Fruit fly (Drosophila melanogaster) whole organism, embryonic: ENCODE data around the gene CG43322.

Experiments
- Adf1 ChIP-seq: fragments of 200-800 bp; sonication (Bioruptor generic); IDR thresholded peaks from 2 replicates; pipeline ENCODE4 v1.3.6; 2022; ENCODE audit warnings: missing biosample characterization, missing genetic modification characterization
- Aef1 ChIP-seq: fragments of 200-800 bp; sonication (Bioruptor generic); IDR thresholded peaks from 3 replicates; pipeline ENCODE4 v1.3.6; 2022; ENCODE audit warnings: missing biosample characterization, missing genetic modification characterization
- Antp ChIP-seq: fragments of 200-800 bp; sonication (Bioruptor generic); optimal IDR thresholded peaks from 3 replicates; lab custom pipeline; 2016; ENCODE audit warnings: missing biosample characterization, missing genetic modification characterization
- BEAF-32 ChIP-seq: fragments of 200-800 bp; sonication (Bioruptor generic); optimal IDR thresholded peaks from 3 replicates; lab custom pipeline; 2017; ENCODE audit warnings: missing biosample characterization, missing genetic modification characterization, mild to moderate bottlenecking, moderate library complexity, missing genetic modification reagents
- Bgb ChIP-seq: fragments of 200-800 bp; sonication (Bioruptor generic); IDR thresholded peaks from 2 replicates; pipeline ENCODE4 v1.3.6; 2022; ENCODE audit warnings: missing biosample characterization, missing genetic modification characterization; ENCODE audit not compliant: partially characterized antibody
- CG10654 ChIP-seq: fragments of 200-800 bp; sonication (Bioruptor generic); optimal IDR thresholded peaks from 2 replicates; lab custom pipeline; 2016; ENCODE audit warnings: missing biosample characterization, missing genetic modification characterization
- CG13624 ChIP-seq: fragments of 200-800 bp; sonication (Bioruptor generic); optimal IDR thresholded peaks from 2 replicates; lab custom pipeline; 2016; ENCODE audit warnings: missing biosample characterization, missing genetic modification characterization
- CG14050 ChIP-seq: fragments of 200-800 bp; sonication (Bioruptor generic); IDR thresholded peaks from 3 replicates; pipeline ENCODE4 v1.3.6; 2022; ENCODE audit warnings: missing biosample characterization, missing genetic modification characterization
- CG14965 ChIP-seq: fragments of 200-800 bp; sonication (Bioruptor generic); optimal IDR thresholded peaks from 2 replicates; lab custom pipeline; 2016; ENCODE audit warnings: missing biosample characterization, missing genetic modification characterization, borderline replicate concordance
- CG15479 ChIP-seq: fragments of 200-800 bp; sonication (Bioruptor generic); optimal IDR thresholded peaks from 3 replicates; lab custom pipeline; 2019; ENCODE audit warnings: missing biosample characterization, mild to moderate bottlenecking, missing genetic modification characterization, moderate library complexity
- CG15514 ChIP-seq: fragments of 200-800 bp; sonication (Bioruptor generic); optimal IDR thresholded peaks from 3 replicates; lab custom pipeline; 2017; ENCODE audit warnings: missing biosample characterization, missing genetic modification characterization, mild to moderate bottlenecking, moderate library complexity, missing genetic modification reagents
- CG18476 ChIP-seq: fragments of 200-800 bp; sonication (Bioruptor generic); optimal IDR thresholded peaks from 2 replicates; lab custom pipeline; 2016; ENCODE audit warnings: missing biosample characterization, mild to moderate bottlenecking, missing genetic modification characterization
- CG2129 ChIP-seq: fragments of 200-800 bp; sonication (Bioruptor generic); IDR thresholded peaks from 2 replicates; pipeline ENCODE4 v1.3.6; 2022; ENCODE audit warnings: missing biosample characterization, missing genetic modification characterization; ENCODE audit not compliant: partially characterized antibody
- CG2712 ChIP-seq: fragments of 200-800 bp; optimal IDR thresholded peaks from 3 replicates; lab custom pipeline; 2019; ENCODE audit warnings: missing biosample characterization, mild to moderate bottlenecking, missing genetic modification characterization, moderate library complexity
- CG30403 ChIP-seq: fragments of 200-800 bp; sonication (Bioruptor generic); optimal IDR thresholded peaks from 3 replicates; lab custom pipeline; 2016; ENCODE audit warnings: missing biosample characterization, missing genetic modification characterization
- CG34224 ChIP-seq: fragments of 200-800 bp; sonication (Bioruptor generic); IDR thresholded peaks from 3 replicates; pipeline ENCODE4 v1.3.6; 2022; ENCODE audit warnings: missing biosample characterization, missing genetic modification characterization; ENCODE audit not compliant: partially characterized antibody
- CG3995 ChIP-seq: fragments of 200-800 bp; sonication (Bioruptor generic); optimal IDR thresholded peaks from 3 replicates; lab custom pipeline; 2016; ENCODE audit warnings: missing biosample characterization, missing genetic modification characterization
- CG42726 ChIP-seq: fragments of 200-800 bp; sonication (Bioruptor generic); IDR thresholded peaks from 2 replicates; pipeline ENCODE4 v1.3.6; 2022; ENCODE audit warnings: missing biosample characterization, missing genetic modification characterization; ENCODE audit not compliant: partially characterized antibody
- CG4360 ChIP-seq: fragments of 200-800 bp; sonication (Bioruptor generic); IDR thresholded peaks from 2 replicates; pipeline ENCODE4 v1.3.6; 2022; ENCODE audit warnings: missing biosample characterization, missing genetic modification characterization
- CG4617 ChIP-seq: fragments of 200-800 bp; sonication (Bioruptor generic); optimal IDR thresholded peaks from 3 replicates; lab custom pipeline; 2016; ENCODE audit warnings: missing biosample characterization, missing genetic modification characterization, borderline replicate concordance
- Dad ChIP-seq: fragments of 200-800 bp; sonication (Bioruptor generic); optimal IDR thresholded peaks from 3 replicates; lab custom pipeline; 2016; ENCODE audit warnings: missing biosample characterization, missing genetic modification characterization
- Hsf ChIP-seq: fragments of 200-800 bp; sonication (Bioruptor generic); optimal IDR thresholded peaks from 3 replicates; lab custom pipeline; 2016; ENCODE audit warnings: missing biosample characterization, missing genetic modification characterization
- Mad ChIP-seq: fragments of 200-800 bp; sonication (Bioruptor generic); optimal IDR thresholded peaks from 2 replicates; lab custom pipeline; 2016; ENCODE audit warnings: missing biosample characterization, missing genetic modification characterization
- Opbp ChIP-seq: fragments of 200-800 bp; sonication (Bioruptor generic); IDR thresholded peaks from 3 replicates; pipeline ENCODE4 v1.3.6; 2022; ENCODE audit warnings: missing biosample characterization, missing genetic modification characterization; ENCODE audit not compliant: partially characterized antibody
- Ptx1 ChIP-seq: fragments of 200-800 bp; sonication (Bioruptor generic); IDR thresholded peaks from 2 replicates; pipeline ENCODE4 v1.3.6; 2022; ENCODE audit warnings: missing biosample characterization, missing genetic modification characterization
- Scr ChIP-seq: fragments of 200-800 bp; sonication (Bioruptor generic); IDR thresholded peaks from 2 replicates; pipeline ENCODE4 v1.3.6; 2022; ENCODE audit warnings: missing biosample characterization, missing genetic modification characterization; ENCODE audit not compliant: partially characterized antibody
- Sox100B ChIP-seq: fragments of 200-800 bp; sonication (Bioruptor generic); optimal IDR thresholded peaks from 3 replicates; lab custom pipeline; 2018; ENCODE audit warnings: missing biosample characterization, mild to moderate bottlenecking, missing genetic modification characterization
- Vsx1 ChIP-seq: fragments of 200-800 bp; sonication (Bioruptor generic); optimal IDR thresholded peaks from 2 replicates; lab custom pipeline; 2017; ENCODE audit warnings: missing biosample characterization, mild to moderate bottlenecking, missing genetic modification characterization, missing genetic modification reagents
- aop ChIP-seq: fragments of 200-800 bp; sonication (Bioruptor generic); IDR thresholded peaks from 2 replicates; pipeline ENCODE4 v1.3.6; 2022; ENCODE audit warnings: missing biosample characterization, missing genetic modification characterization
- dpn ChIP-seq, 2 experiments: fragments of 200-800 bp; sonication (Bioruptor generic); optimal IDR thresholded peaks; 3 replicates each; lab custom pipeline; 2016; ENCODE audit warnings: missing biosample characterization in 2 of 2, missing genetic modification characterization in 2 of 2
- ems ChIP-seq: fragments of 200-800 bp; sonication (Bioruptor generic); optimal IDR thresholded peaks from 3 replicates; lab custom pipeline; 2016; ENCODE audit warnings: missing biosample characterization, missing genetic modification characterization
- fru ChIP-seq: fragments of >200 bp; optimal IDR thresholded peaks from 2 replicates; lab custom pipeline; 2017
- fu2 ChIP-seq: fragments of 200-800 bp; sonication (Bioruptor generic); optimal IDR thresholded peaks from 2 replicates; lab custom pipeline; 2016; ENCODE audit warnings: missing biosample characterization, missing genetic modification characterization
- gfzf ChIP-seq: fragments of 200-800 bp; sonication (Bioruptor generic); optimal IDR thresholded peaks from 2 replicates; lab custom pipeline; 2016; ENCODE audit warnings: missing biosample characterization, mild to moderate bottlenecking, missing genetic modification characterization, moderate library complexity
- lab ChIP-seq: fragments of 200-800 bp; sonication (Bioruptor generic); optimal IDR thresholded peaks from 3 replicates; lab custom pipeline; 2017; ENCODE audit warnings: missing biosample characterization, missing genetic modification characterization, mild to moderate bottlenecking, moderate library complexity, missing genetic modification reagents
- lov ChIP-seq, 2 experiments: fragments of 200-800 bp in 1 of 2; fragments of >200 bp in 1 of 2; sonication (Bioruptor generic) in 1 of 2; IDR thresholded peaks in 1 of 2; optimal IDR thresholded peaks in 1 of 2; 2 replicates in 1 of 2; 3 replicates in 1 of 2; pipeline versions ENCODE4 v1.3.6 to Lab custom; 2017 to 2022; ENCODE audit warnings: missing biosample characterization in 1 of 2, missing genetic modification characterization in 1 of 2
- nerfin-2 ChIP-seq: fragments of 200-800 bp; sonication (Bioruptor generic); IDR thresholded peaks from 2 replicates; pipeline ENCODE4 v1.3.6; 2022; ENCODE audit warnings: missing biosample characterization, missing genetic modification characterization; ENCODE audit not compliant: partially characterized antibody
- nmo ChIP-seq: fragments of 200-800 bp; sonication (Bioruptor generic); optimal IDR thresholded peaks from 2 replicates; lab custom pipeline; 2018; ENCODE audit warnings: missing biosample characterization, mild to moderate bottlenecking, missing genetic modification characterization, moderate library complexity
- otp ChIP-seq: fragments of 200-800 bp; sonication (Bioruptor generic); IDR thresholded peaks from 3 replicates; pipeline ENCODE4, ENCODE4 v1.3.6; 2022; ENCODE audit warnings: missing biosample characterization, missing genetic modification characterization
- pita ChIP-seq: fragments of 200-800 bp; sonication (Bioruptor generic); optimal IDR thresholded peaks from 2 replicates; lab custom pipeline; 2017; ENCODE audit warnings: missing biosample characterization, mild to moderate bottlenecking, missing genetic modification characterization
- pzg ChIP-seq: fragments of 200-800 bp; sonication (Bioruptor generic); optimal IDR thresholded peaks from 3 replicates; lab custom pipeline; 2018; ENCODE audit warnings: missing biosample characterization, mild to moderate bottlenecking, missing genetic modification characterization, moderate library complexity
- sens ChIP-seq: fragments of 200-800 bp; sonication (Bioruptor generic); peaks from one replicate; lab custom pipeline; 2016; ENCODE audit warnings: missing biosample characterization, missing genetic modification characterization
- sna ChIP-seq: fragments of 200-800 bp; sonication (Bioruptor generic); IDR thresholded peaks from 2 replicates; pipeline ENCODE4 v1.3.6; 2022; ENCODE audit warnings: missing biosample characterization, missing genetic modification characterization; ENCODE audit not compliant: partially characterized antibody
- trem ChIP-seq: fragments of 200-800 bp; optimal IDR thresholded peaks from 3 replicates; lab custom pipeline; 2019; ENCODE audit warnings: missing biosample characterization, mild to moderate bottlenecking, missing genetic modification characterization, moderate library complexity
- usp ChIP-seq: fragments of >200 bp; optimal IDR thresholded peaks from 2 replicates; lab custom pipeline; 2017; ENCODE audit warnings: missing biosample characterization, missing genetic modification characterization
- yki ChIP-seq: fragments of >200 bp; optimal IDR thresholded peaks from 3 replicates; lab custom pipeline; 2018
- zen ChIP-seq: fragments of 200-800 bp; sonication (Bioruptor generic); optimal IDR thresholded peaks from 3 replicates; lab custom pipeline; 2018; ENCODE audit warnings: missing biosample characterization, mild to moderate bottlenecking, missing genetic modification characterization, moderate library complexity

The CG43322 gene

DNA sequence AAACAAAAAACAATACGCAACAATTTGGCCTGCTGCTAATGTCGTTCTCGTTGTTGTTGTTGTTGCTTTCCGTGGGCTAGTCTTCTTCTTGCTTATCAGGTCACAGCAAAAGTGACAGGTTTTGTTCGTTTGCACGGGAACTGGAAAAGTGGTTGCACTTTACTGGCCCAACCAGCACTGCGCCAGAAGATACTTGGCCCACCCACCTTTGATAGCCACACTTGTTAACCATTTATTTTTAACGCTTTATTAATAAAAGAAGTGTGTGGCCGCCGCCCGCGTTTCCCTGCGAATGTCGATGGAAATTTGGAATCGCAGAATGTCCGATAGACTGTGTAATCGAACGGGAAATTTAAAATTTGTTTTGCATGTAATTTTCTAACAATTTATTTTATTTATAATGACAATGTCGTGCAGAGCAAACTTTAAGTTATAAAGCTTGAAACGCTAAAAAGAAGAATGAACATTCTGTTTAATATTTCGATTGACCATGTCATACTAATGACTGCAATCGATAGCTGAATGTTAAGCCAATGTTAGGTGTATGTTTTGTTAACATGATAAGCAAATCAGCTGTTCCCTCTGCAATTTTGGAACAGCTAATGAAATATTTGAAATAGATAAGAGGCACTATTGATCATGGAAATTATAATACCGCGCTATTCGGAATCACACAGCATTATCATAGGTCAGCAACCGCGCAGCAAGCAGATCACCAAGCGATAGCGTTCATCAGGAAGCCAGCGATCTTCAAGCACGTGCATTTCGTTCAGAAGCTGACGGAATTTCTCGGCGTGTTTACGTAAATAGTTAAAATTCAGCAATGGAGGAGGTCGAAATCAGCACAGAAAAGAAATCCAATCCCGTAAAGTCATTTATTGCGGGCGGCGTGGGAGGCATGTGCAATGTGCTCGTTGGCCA is 14.1 kb downstream of the CG43322 start, which contains the start of the genes CG31908 and MME1 (continued):
- TF ChIP-seq CG18476 (GFP tag; lab: Kevin White, UChicago) (peak; percentile 30), Adf1 (GFP tag; lab: Robert Waterston, UW) (no peak), CG15479 (GFP tag; lab: Kevin White, UChicago) (no peak), Hsf (GFP tag; lab: Kevin White, UChicago) (no peak), dpn (GFP tag; optimal IDR thresholded peaks at IDR 0.05; lab: Kevin White, UChicago) (peak; percentile 31 to 41), CG2712 (tag; lab: Kevin White, UChicago) (peak; percentile 29), pzg (GFP tag; lab: Kevin White, UChicago) (peak; percentile 56), CG4360 (peak; percentile 99), Ptx1 (GFP tag; lab: Robert Waterston, UW) (no peak), CG10654 (GFP tag; lab: Kevin White, UChicago) (no peak), Dad (GFP tag; lab: Kevin White, UChicago) (peak; percentile 6), Aef1 (GFP tag; lab: Robert Waterston, UW) (peak; percentile 20; the same call in 1 of the 3 replicates), CG2129 (GFP tag; lab: Robert Waterston, UW) (0 out of 2 replicates have a peak, but pooled peaks have one; percentile 34), usp (GFP tag; lab: Kevin White, UChicago) (no peak), Opbp (GFP tag; lab: Robert Waterston, UW) (peak; percentile 43; the same call in 2 of the 3 replicates), Sox100B (GFP tag; lab: Kevin White, UChicago) (no peak), nmo (GFP tag; lab: Kevin White, UChicago) (peak; percentile 41), otp (GFP tag; lab: Robert Waterston, UW) (no peak), ems (GFP tag; lab: Kevin White, UChicago) (peak; percentile 40), CG30403 (GFP tag; lab: Kevin White, UChicago) (peak; percentile 36), sens (GFP tag; lab: Kevin White, UChicago) (peak; percentile 84), Scr (GFP tag; lab: Robert Waterston, UW) (peak; percentile 85), fu2 (peak; percentile 39), CG13624 (peak; percentile 35), Bgb (peak; percentile 79), pita (no peak), Vsx1 (GFP tag; lab: Kevin White, UChicago) (peak; percentile 12), gfzf (GFP tag; lab: Kevin White, UChicago) (peak; percentile 12), CG14965 (GFP tag; lab: Kevin White, UChicago) (no peak), CG42726 (GFP tag; lab: Robert Waterston, UW) (0 out of 2 replicates have a peak, but pooled peaks have one; percentile 9), CG3995 (GFP tag; lab: Kevin White, UChicago) (peak; percentile 72), Mad (GFP tag; lab: Kevin White, UChicago) (no peak), lov (optimal IDR thresholded peaks at IDR 0.05; lab: Kevin White, UChicago) (no peak), lov (GFP tag; IDR thresholded peaks at IDR 0.05; lab: Robert Waterston, UW) (no peak), zen (tag; lab: Kevin White, UChicago) (peak; percentile 62), aop (no peak), CG14050 (no peak), BEAF-32 (GFP tag; lab: Kevin White, UChicago) (peak; percentile 72), sna (GFP tag; lab: Robert Waterston, UW) (peak; percentile 82), trem (tag; lab: Kevin White, UChicago) (peak; percentile 56), yki (lab: Kevin White, UChicago) (no peak), Antp (GFP tag; lab: Kevin White, UChicago) (peak; percentile 30), CG15514 (peak; percentile 27), nerfin-2 (GFP tag; lab: Robert Waterston, UW) (peak; percentile 91), CG34224 (GFP tag; lab: Robert Waterston, UW) (peak; percentile 79), fru (lab: Kevin White, UChicago) (no peak), CG4617 (peak; percentile 98), lab (GFP tag; lab: Kevin White, UChicago) (peak; percentile 20)
